ENCODE assay signal across 1 fruit fly cellular context in genomic region chrX:9127264-9128011, dm6.
TF ChIP-seq lines count a peak whose summit lies in the region.

No protein-coding gene starts in this region.

TF ChIP-seq in whole organism, embryonic, 481 proteins besides CTCF, POLR2A, EP300 and RAD21 (continued from another document):
- TF ChIP-seq Oaz (GFP tag; IDR thresholded peaks at IDR 0.05; lab: Robert Waterston, UW) (0 out of 2 replicates have a peak, but pooled peaks have one; percentile 16), hkb (optimal IDR thresholded peaks at IDR 0.05; lab: Kevin White, UChicago) (no peak), hkb (GFP tag; IDR thresholded peaks at IDR 0.05; lab: Robert Waterston, UW) (peak; percentile 21; the same call in 1 of the 2 replicates), zfh1 (GFP tag; IDR thresholded peaks at IDR 0.05; lab: Robert Waterston, UW) (peak; percentile 62; the same call in 2 of the 3 replicates), Med (GFP tag; lab: Kevin White, UChicago) (peak; percentile 77), prd (optimal IDR thresholded peaks at IDR 0.05; lab: Kevin White, UChicago) (no peak), prd (GFP tag; IDR thresholded peaks at IDR 0.05; lab: Robert Waterston, UW) (peak; percentile 64; the same call in 2 of the 3 replicates), stwl (tag; optimal IDR thresholded peaks at IDR 0.05; lab: Kevin White, UChicago) (no peak), CG11695 (GFP tag; IDR thresholded peaks at IDR 0.05; lab: Robert Waterston, UW) (0 out of 3 replicates have a peak, but pooled peaks have one; percentile 31), CG7839 (tag; optimal IDR thresholded peaks at IDR 0.05; lab: Kevin White, UChicago) (peak; percentile 40), Sox102F (GFP tag; optimal IDR thresholded peaks at IDR 0.05; lab: Kevin White, UChicago) (peak; percentile 37), Ets65A (GFP tag; lab: Kevin White, UChicago) (peak; percentile 27), CG12391 (tag; optimal IDR thresholded peaks at IDR 0.05; lab: Kevin White, UChicago) (peak; percentile 14), ci (GFP tag; IDR thresholded peaks at IDR 0.05; lab: Robert Waterston, UW) (0 out of 3 replicates have a peak, but pooled peaks have one; percentile 13), HLH3B (GFP tag; IDR thresholded peaks at IDR 0.05; lab: Robert Waterston, UW) (0 out of 2 replicates have a peak, but pooled peaks have one; percentile 18), Xrp1 (GFP tag; IDR thresholded peaks at IDR 0.05; lab: Robert Waterston, UW) (peak; percentile 52; the same call in 1 of the 2 replicates), nerfin-1 (tag; optimal IDR thresholded peaks at IDR 0.05; lab: Kevin White, UChicago) (peak; percentile 13), slbo (GFP tag; IDR thresholded peaks at IDR 0.05; lab: Robert Waterston, UW) (0 out of 2 replicates have a peak, but pooled peaks have one; percentile 33), twi (tag; optimal IDR thresholded peaks at IDR 0.05; lab: Kevin White, UChicago) (peak; percentile 33), fd96Cb (tag; optimal IDR thresholded peaks at IDR 0.05; lab: Kevin White, UChicago) (peak; percentile 16), eve (GFP tag; optimal IDR thresholded peaks at IDR 0.05; lab: Kevin White, UChicago) (peak in 1 of 2 experiments; percentile 52), Meics (GFP tag; optimal IDR thresholded peaks at IDR 0.05; lab: Kevin White, UChicago) (peak; percentile 12), HmgD (GFP tag; optimal IDR thresholded peaks at IDR 0.05; lab: Kevin White, UChicago) (no peak), Fer1 (GFP tag; optimal IDR thresholded peaks at IDR 0.05; lab: Kevin White, UChicago) (no peak), wek (GFP tag; optimal IDR thresholded peaks at IDR 0.05; lab: Kevin White, UChicago) (no peak), zen (tag; optimal IDR thresholded peaks at IDR 0.05; lab: Kevin White, UChicago) (peak; percentile 92), pros (GFP tag; optimal IDR thresholded peaks at IDR 0.05; lab: Kevin White, UChicago) (peak; percentile 95), Ptx1 (GFP tag; IDR thresholded peaks at IDR 0.05; lab: Robert Waterston, UW) (peak; percentile 38; the same call in 1 of the 2 replicates), mam (GFP tag; optimal IDR thresholded peaks at IDR 0.05; lab: Kevin White, UChicago) (peak; percentile 11), CG9932 (GFP tag; IDR thresholded peaks at IDR 0.05; lab: Robert Waterston, UW) (no peak), CG8478 (optimal IDR thresholded peaks at IDR 0.05; lab: Kevin White, UChicago) (no peak), CG13624 (GFP tag; optimal IDR thresholded peaks at IDR 0.05; lab: Kevin White, UChicago) (no peak), sna (GFP tag; IDR thresholded peaks at IDR 0.05; lab: Robert Waterston, UW; ENCODE audit: partially characterized antibody) (no peak), insv (GFP tag; optimal IDR thresholded peaks at IDR 0.05; lab: Kevin White, UChicago) (peak in 1 of 2 experiments; percentile 47), sisA (GFP tag; IDR thresholded peaks at IDR 0.05; lab: Robert Waterston, UW) (0 out of 2 replicates have a peak, but pooled peaks have one; percentile 17), CG6689 (GFP tag; IDR thresholded peaks at IDR 0.05; lab: Robert Waterston, UW) (peak; percentile 38), dmrt99B (tag; optimal IDR thresholded peaks at IDR 0.05; lab: Kevin White, UChicago) (peak; percentile 35), wdn (GFP tag; IDR thresholded peaks at IDR 0.05; lab: Robert Waterston, UW) (no peak), CG5953 (GFP tag; IDR thresholded peaks at IDR 0.05; lab: Robert Waterston, UW) (no peak), ro (GFP tag; IDR thresholded peaks at IDR 0.05; lab: Robert Waterston, UW) (no peak), lab (GFP tag; optimal IDR thresholded peaks at IDR 0.05; lab: Kevin White, UChicago) (peak; percentile 47), Doc3 (GFP tag; IDR thresholded peaks at IDR 0.05; lab: Robert Waterston, UW; ENCODE audit: partially characterized antibody) (0 out of 3 replicates have a peak, but pooled peaks have one; percentile 18), sens (GFP tag; lab: Kevin White, UChicago) (peak; percentile 67), Pdp1 (GFP tag; optimal IDR thresholded peaks at IDR 0.05; lab: Kevin White, UChicago) (peak in 1 of 2 experiments; percentile 18), jumu (GFP tag; optimal IDR thresholded peaks at IDR 0.05; lab: Kevin White, UChicago) (no peak), D (optimal IDR thresholded peaks at IDR 0.05; lab: Kevin White, UChicago) (peak; percentile 85), D (GFP tag; optimal IDR thresholded peaks at IDR 0.05; lab: Kevin White, UChicago) (no peak), gem (tag; optimal IDR thresholded peaks at IDR 0.05; lab: Kevin White, UChicago) (peak; percentile 49), ind (GFP tag; optimal IDR thresholded peaks at IDR 0.05; lab: Kevin White, UChicago) (peak; percentile 11), CG11504 (tag; optimal IDR thresholded peaks at IDR 0.05; lab: Kevin White, UChicago) (peak; percentile 31), ranshi (GFP tag; IDR thresholded peaks at IDR 0.05; lab: Robert Waterston, UW) (0 out of 2 replicates have a peak, but pooled peaks have one; percentile 15), NK7.1 (GFP tag; optimal IDR thresholded peaks at IDR 0.05; lab: Kevin White, UChicago) (no peak), CG18262 (tag; optimal IDR thresholded peaks at IDR 0.05; lab: Kevin White, UChicago) (peak; percentile 13), Blimp-1 (GFP tag; optimal IDR thresholded peaks at IDR 0.05; lab: Kevin White, UChicago) (peak; percentile 9), phol (tag; optimal IDR thresholded peaks at IDR 0.05; lab: Kevin White, UChicago) (peak; percentile 31), bsh (GFP tag; optimal IDR thresholded peaks at IDR 0.05; lab: Kevin White, UChicago) (peak in 1 of 2 experiments; percentile 20), CG8290 (GFP tag; optimal IDR thresholded peaks at IDR 0.05; lab: Kevin White, UChicago) (no peak), CG8290 (tag; optimal IDR thresholded peaks at IDR 0.05; lab: Kevin White, UChicago) (peak in 1 of 2 experiments; percentile 36), Hr51 (GFP tag; optimal IDR thresholded peaks at IDR 0.05; lab: Kevin White, UChicago) (peak in 1 of 2 experiments; percentile 26), dpn (GFP tag; optimal IDR thresholded peaks at IDR 0.05; lab: Kevin White, UChicago) (peak in 1 of 2 experiments; percentile 19), Kr (GFP tag; optimal IDR thresholded peaks at IDR 0.05; lab: Kevin White, UChicago) (peak; percentile 56), p53 (GFP tag; optimal IDR thresholded peaks at IDR 0.05; lab: Kevin White, UChicago) (no peak), gsb (GFP tag; IDR thresholded peaks at IDR 0.05; lab: Robert Waterston, UW) (no peak), CG2712 (tag; optimal IDR thresholded peaks at IDR 0.05; lab: Kevin White, UChicago) (peak; percentile 20), kni (GFP tag; optimal IDR thresholded peaks at IDR 0.05; lab: Kevin White, UChicago) (peak; percentile 60), Fer3 (tag; optimal IDR thresholded peaks at IDR 0.05; lab: Kevin White, UChicago) (peak; percentile 20), Oli (tag; optimal IDR thresholded peaks at IDR 0.05; lab: Kevin White, UChicago) (peak; percentile 33), CG2678 (tag; optimal IDR thresholded peaks at IDR 0.05; lab: Kevin White, UChicago) (peak; percentile 37), slp2 (GFP tag; optimal IDR thresholded peaks at IDR 0.05; lab: Kevin White, UChicago) (no peak), PHDP (tag; optimal IDR thresholded peaks at IDR 0.05; lab: Kevin White, UChicago) (peak; percentile 6), sug (tag; optimal IDR thresholded peaks at IDR 0.05; lab: Kevin White, UChicago) (no peak), esg (GFP tag; conservative IDR thresholded peaks at IDR 0.05; lab: Robert Waterston, UW) (0 out of 2 replicates have a peak, but pooled peaks have one; percentile 12), tll (GFP tag; optimal IDR thresholded peaks at IDR 0.05; lab: Kevin White, UChicago) (peak in 1 of 2 experiments; percentile 54), Xbp1 (GFP tag; optimal IDR thresholded peaks at IDR 0.05; lab: Kevin White, UChicago) (peak; percentile 2), CG18599 (GFP tag; optimal IDR thresholded peaks at IDR 0.05; lab: Kevin White, UChicago) (peak; percentile 51), CG2120 (GFP tag; optimal IDR thresholded peaks at IDR 0.05; lab: Kevin White, UChicago) (peak; percentile 28), CG7786 (GFP tag; optimal IDR thresholded peaks at IDR 0.05; lab: Kevin White, UChicago) (peak; percentile 1), tio (GFP tag; optimal IDR thresholded peaks at IDR 0.05; lab: Kevin White, UChicago) (peak; percentile 15), bcd (GFP tag; optimal IDR thresholded peaks at IDR 0.05; lab: Kevin White, UChicago) (peak; percentile 17), Fer2 (tag; optimal IDR thresholded peaks at IDR 0.05; lab: Kevin White, UChicago) (no peak), CG1647 (GFP tag; optimal IDR thresholded peaks at IDR 0.05; lab: Kevin White, UChicago) (no peak)
